Worm (Caenorhabditis elegans) whole organism, L1 larva: ENCODE measurements around the gene ebp-1.

Experiments
- C16A3.4 ChIP-seq: fragments of 150-350 bp; optimal IDR thresholded peaks from 2 replicates; lab custom pipeline; 2014; ENCODE audit warnings: missing biosample characterization, missing genetic modification characterization
- aly-2 ChIP-seq: fragments of 150-350 bp; optimal IDR thresholded peaks from 2 replicates; lab custom pipeline; 2014; ENCODE audit warnings: missing biosample characterization, missing genetic modification characterization
- blmp-1 ChIP-seq: fragments of 150-350 bp; optimal IDR thresholded peaks from 2 replicates; lab custom pipeline; 2014; ENCODE audit warnings: missing biosample characterization, missing genetic modification characterization
- ceh-90 ChIP-seq: sonication (generic microtip); optimal IDR thresholded peaks from 2 replicates; lab custom pipeline; 2016; ENCODE audit warnings: missing genetic modification characterization, missing compliant biosample characterization
- lin-13 ChIP-seq: fragments of 150-350 bp; optimal IDR thresholded peaks from 2 replicates; lab custom pipeline; 2014; ENCODE audit warnings: missing biosample characterization, missing genetic modification reagents, missing genetic modification characterization
- nhr-71 ChIP-seq: sonication (generic microtip); optimal IDR thresholded peaks from 2 replicates; lab custom pipeline; 2016; ENCODE audit warnings: mild to moderate bottlenecking, missing genetic modification characterization, moderate library complexity, missing compliant biosample characterization
- pqm-1 ChIP-seq: sonication (generic microtip); optimal IDR thresholded peaks from 3 replicates; lab custom pipeline; 2017; ENCODE audit warnings: missing biosample characterization, missing genetic modification characterization
- snpc-4 ChIP-seq: fragments of 150-350 bp; optimal IDR thresholded peaks from 2 replicates; lab custom pipeline; 2014; ENCODE audit warnings: missing biosample characterization, missing genetic modification characterization
- sptf-1 ChIP-seq: fragments of 150-350 bp; optimal IDR thresholded peaks from 2 replicates; lab custom pipeline; 2014; ENCODE audit warnings: missing biosample characterization, missing genetic modification characterization

- TF ChIP-seq aly-2 (tag; lab: Kevin White, UChicago) (no peak), C16A3.4 (tag; lab: Kevin White, UChicago) (no peak), nhr-71 (no peak), snpc-4 (tag; lab: Kevin White, UChicago) (no peak), pqm-1 (tag; lab: Kevin White, UChicago) (no peak), sptf-1 (tag; lab: Kevin White, UChicago) (no peak), blmp-1 (no peak), lin-13 (GFP tag; lab: Kevin White, UChicago) (no peak), ceh-90 (tag; lab: Kevin White, UChicago) (no peak)
Observed at ce11 chrV:18008680-18009079, 34.7 kb upstream of the ebp-1 start.
